Fruit fly (Drosophila melanogaster): ENCODE results near the gene Amacr.

Amacr gene

DNA sequence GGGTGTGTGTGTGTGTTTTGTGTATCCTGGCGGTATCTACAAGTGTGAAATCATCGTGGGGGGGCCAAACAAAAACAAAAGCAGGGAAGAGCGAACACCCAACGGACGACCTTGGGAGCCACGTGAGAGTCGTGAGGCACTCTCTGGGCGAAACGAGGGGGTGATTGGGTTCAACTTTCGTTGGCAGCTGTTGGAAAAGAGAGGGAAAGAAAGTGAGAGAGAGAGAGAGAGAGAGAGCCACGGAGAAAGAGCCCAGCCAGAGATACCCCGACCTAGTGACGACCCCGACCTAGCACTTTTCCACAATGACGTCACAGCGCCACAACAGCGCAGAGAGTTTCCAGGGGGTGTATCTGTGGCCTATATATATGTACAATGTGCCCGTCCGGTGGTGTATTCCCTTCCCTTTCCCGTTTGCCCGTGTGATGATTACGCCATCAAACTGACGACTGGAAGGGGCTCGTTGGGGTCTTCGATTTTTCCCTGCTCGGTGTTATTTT lies 46.2 kb downstream of the Amacr start:
- TF ChIP-seq Hr83 (GFP tag; optimal IDR thresholded peaks at IDR 0.05; ENCODE audit: poor library complexity, severe bottlenecking) (no peak), psq (GFP tag; optimal IDR thresholded peaks at IDR 0.05) (no peak), woc (GFP tag; optimal IDR thresholded peaks at IDR 0.05) (no peak), CG32264 (GFP tag; optimal IDR thresholded peaks at IDR 0.05) (no peak), CG9705 (GFP tag; optimal IDR thresholded peaks at IDR 0.05) (no peak), Sp1 (GFP tag; optimal IDR thresholded peaks at IDR 0.05) (no peak), Dif (GFP tag; optimal IDR thresholded peaks at IDR 0.05; ENCODE audit: partially characterized antibody) (no peak), brk (GFP tag; optimal IDR thresholded peaks at IDR 0.05) (no peak), dsf (GFP tag; optimal IDR thresholded peaks at IDR 0.05; ENCODE audit: borderline replicate concordance) (no peak), Hnf4 (GFP tag; optimal IDR thresholded peaks at IDR 0.05) (no peak), Dfd (GFP tag; optimal IDR thresholded peaks at IDR 0.05) (no peak), tai (GFP tag; optimal IDR thresholded peaks at IDR 0.05) (no peak), OdsH (GFP tag; optimal IDR thresholded peaks at IDR 0.05) (no peak), sv (GFP tag; optimal IDR thresholded peaks at IDR 0.05) (no peak), CrebA (GFP tag; optimal IDR thresholded peaks at IDR 0.05; ENCODE audit: borderline replicate concordance) (no peak), Mio (GFP tag; optimal IDR thresholded peaks at IDR 0.05) (no peak), Hr78 (GFP tag; optimal IDR thresholded peaks at IDR 0.05) (no peak), br (GFP tag; optimal IDR thresholded peaks at IDR 0.05) (no peak), Abd-B (GFP tag; optimal IDR thresholded peaks at IDR 0.05) (no peak)

DNA sequence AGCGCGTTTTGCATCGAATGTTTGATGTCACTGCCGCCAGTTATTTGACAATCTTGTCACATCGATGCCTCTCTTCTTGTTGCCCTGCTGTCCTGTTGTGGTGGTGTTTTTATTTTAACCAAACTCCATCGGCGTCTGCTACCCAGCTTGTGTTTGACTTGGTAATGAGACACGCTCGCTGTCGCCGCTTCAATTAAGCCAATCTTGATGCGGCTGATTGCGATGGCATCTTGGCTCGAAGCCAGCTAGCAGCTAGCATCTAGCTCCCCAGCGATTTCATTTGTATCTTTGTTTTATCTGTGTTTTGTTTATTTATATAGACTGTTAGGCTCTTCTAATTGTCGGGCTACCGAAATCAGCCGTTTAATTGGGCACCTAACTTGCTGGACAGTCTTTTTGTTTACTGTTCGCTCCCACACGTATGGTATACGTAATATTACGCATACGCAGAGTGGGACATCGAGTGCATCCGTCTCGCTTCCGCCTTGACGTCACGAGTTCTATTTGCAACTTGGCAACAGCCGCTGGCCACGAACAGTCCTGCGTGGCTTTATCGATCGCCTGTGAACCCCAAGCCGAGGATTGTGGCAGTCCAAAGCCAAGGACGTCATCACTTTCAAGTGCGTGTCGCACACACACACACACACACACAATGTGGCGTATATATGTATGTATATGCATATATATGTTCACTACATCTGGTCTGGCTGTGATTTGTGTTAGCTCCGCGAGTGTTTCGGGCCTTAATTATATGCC lies 47.5 kb downstream of the Amacr start:
- TF ChIP-seq Abd-B (GFP tag; optimal IDR thresholded peaks at IDR 0.05): no peak
- no peak for TF ChIP-seq psq (GFP tag; optimal IDR thresholded peaks at IDR 0.05)
- no peak for TF ChIP-seq CG9705 (GFP tag; optimal IDR thresholded peaks at IDR 0.05)

Data from whole organism, wandering third instar larva.